Fruit fly (Drosophila melanogaster) whole organism, adult: ENCODE results near the gene gry.

Experiments used
- CG12768 ChIP-seq: fragments of 200-800 bp; sonication (Bioruptor generic); optimal IDR thresholded peaks from 2 replicates; lab custom pipeline; 2017; ENCODE audit warnings: missing biosample characterization, missing genetic modification characterization, mild to moderate bottlenecking, moderate library complexity, missing genetic modification reagents
- CG14711 ChIP-seq: fragments of 200-800 bp; sonication (Bioruptor generic); optimal IDR thresholded peaks from 2 replicates; lab custom pipeline; 2018; ENCODE audit warnings: missing biosample characterization, mild to moderate bottlenecking, missing genetic modification characterization, moderate library complexity
- CG1620 ChIP-seq: fragments of 200-800 bp; sonication (Bioruptor generic); optimal IDR thresholded peaks from 2 replicates; lab custom pipeline; 2016; ENCODE audit warnings: missing biosample characterization, missing genetic modification characterization
- CG5204 ChIP-seq: fragments of 200-800 bp; sonication (Bioruptor generic); optimal IDR thresholded peaks from 2 replicates; lab custom pipeline; 2016; ENCODE audit warnings: missing biosample characterization, missing genetic modification characterization
- CG7045 ChIP-seq: fragments of 200-800 bp; sonication (Bioruptor generic); optimal IDR thresholded peaks from 2 replicates; lab custom pipeline; 2017; ENCODE audit warnings: missing biosample characterization, mild to moderate bottlenecking, missing genetic modification characterization
- CG7101 ChIP-seq: fragments of 200-800 bp; sonication (Bioruptor generic); optimal IDR thresholded peaks from 2 replicates; lab custom pipeline; 2018; ENCODE audit warnings: missing biosample characterization, mild to moderate bottlenecking, missing genetic modification characterization, moderate library complexity
- Clk ChIP-seq: fragments of 200-800 bp; sonication (Bioruptor generic); optimal IDR thresholded peaks from 2 replicates; lab custom pipeline; 2017; ENCODE audit warnings: missing biosample characterization, missing genetic modification characterization
- Crg-1 ChIP-seq: fragments of 200-800 bp; sonication (Bioruptor generic); optimal IDR thresholded peaks from 2 replicates; lab custom pipeline; 2016; ENCODE audit warnings: missing biosample characterization, missing genetic modification characterization
- Hr96 ChIP-seq: fragments of 200-800 bp; sonication (Bioruptor generic); optimal IDR thresholded peaks from 2 replicates; lab custom pipeline; 2016; ENCODE audit warnings: missing biosample characterization, missing genetic modification characterization
- Mnt ChIP-seq: fragments of 200-800 bp; sonication (Bioruptor generic); optimal IDR thresholded peaks from 2 replicates; lab custom pipeline; 2016; ENCODE audit warnings: missing biosample characterization, mild to moderate bottlenecking, missing genetic modification characterization
- cnc ChIP-seq, 2 experiments: fragments of >200 bp; optimal IDR thresholded peaks; 2 replicates each; lab custom pipeline; 2017
- ovo ChIP-seq: fragments of 200-800 bp; sonication (Bioruptor generic); optimal IDR thresholded peaks from 2 replicates; lab custom pipeline; 2016; ENCODE audit warnings: missing biosample characterization, missing genetic modification characterization
- tj ChIP-seq: fragments of 200-800 bp; sonication (Bioruptor generic); optimal IDR thresholded peaks from 3 replicates; lab custom pipeline; 2017; ENCODE audit warnings: missing biosample characterization, mild to moderate bottlenecking, missing genetic modification characterization, moderate library complexity
- toe ChIP-seq: fragments of 200-800 bp; sonication (Bioruptor generic); optimal IDR thresholded peaks from 2 replicates; lab custom pipeline; 2016; ENCODE audit warnings: missing biosample characterization, missing genetic modification characterization

DNA sequence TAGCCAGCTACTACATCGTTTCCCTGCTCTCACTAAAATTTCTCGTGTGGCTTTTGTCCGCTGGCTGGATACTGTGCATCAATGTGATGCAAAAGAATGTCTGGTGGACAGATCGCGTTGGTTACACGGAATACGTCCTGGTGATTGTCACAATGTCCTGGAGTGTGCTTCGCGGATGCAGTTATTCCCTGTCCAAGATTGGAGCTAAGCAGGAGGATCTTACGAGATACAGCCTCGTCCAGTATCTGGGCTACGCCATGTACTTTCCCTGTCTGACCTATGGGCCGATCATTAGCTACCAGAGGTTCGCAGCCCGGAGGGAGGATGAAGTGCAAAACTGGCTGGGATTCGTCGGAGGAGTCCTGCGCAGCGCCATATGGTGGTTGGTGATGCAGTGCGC lies 36.3 kb upstream of the gry start:
- TF ChIP-seq cnc (optimal IDR thresholded peaks at IDR 0.05; lab: Kevin White, UChicago) (no peak), Crg-1 (GFP tag; lab: Kevin White, UChicago) (no peak), Mnt (no peak), ovo (GFP tag; lab: Kevin White, UChicago) (no peak), CG14711 (no peak), Hr96 (GFP tag; lab: Kevin White, UChicago) (no peak), tj (GFP tag; lab: Kevin White, UChicago) (no peak), CG1620 (GFP tag; lab: Kevin White, UChicago) (no peak), toe (GFP tag; lab: Kevin White, UChicago) (no peak), CG7045 (GFP tag; lab: Kevin White, UChicago) (no peak), CG5204 (no peak), Clk (GFP tag; lab: Kevin White, UChicago) (no peak), CG12768 (GFP tag; lab: Kevin White, UChicago) (no peak), CG7101 (tag; lab: Kevin White, UChicago) (no peak)
